Worm (Caenorhabditis elegans): ENCODE results near the gene C28A5.2.

The C28A5.2 gene

ce11 chrIII:4449357-4449756 lies 10.0 kb upstream of the C28A5.2 start (continued):
- peak; percentile 38 for TF ChIP-seq die-1 (tag; optimal IDR thresholded peaks at IDR 0.05)
- no peak for TF ChIP-seq snpc-4 (GFP tag; optimal IDR thresholded peaks at IDR 0.05)
- peak in 1 of 4 experiments; percentile 28 for TF ChIP-seq snpc-4 (tag; optimal IDR thresholded peaks at IDR 0.05)
- peak; percentile 69; the same call in 1 of the 2 replicates for TF ChIP-seq D2030.7 (GFP tag; IDR thresholded peaks at IDR 0.05)
- no peak for TF ChIP-seq nfya-1 (tag; optimal IDR thresholded peaks at IDR 0.05; ENCODE audit: borderline replicate concordance, insufficient read depth)
- TF ChIP-seq Y53F4B.3 (GFP tag; IDR thresholded peaks at IDR 0.05) = 0 out of 2 replicates have a peak, but pooled peaks have one; percentile 12
- TF ChIP-seq hlh-26 (GFP tag; conservative IDR thresholded peaks at IDR 0.05) = no peak
- no peak for TF ChIP-seq nfya-2 (GFP tag; IDR thresholded peaks at IDR 0.05)
- TF ChIP-seq gei-17 (GFP tag; optimal IDR thresholded peaks at IDR 0.05) = no peak
- peak in 1 of 2 experiments; percentile 29 for TF ChIP-seq rec-8 (tag; optimal IDR thresholded peaks at IDR 0.05)
- peak; percentile 57 for TF ChIP-seq mes-4 (tag; optimal IDR thresholded peaks at IDR 0.05)
- 0 out of 2 replicates have a peak, but pooled peaks have one; percentile 47 for TF ChIP-seq ztf-25 (GFP tag; IDR thresholded peaks at IDR 0.05)
- no peak for TF ChIP-seq B0336.3 (GFP tag; IDR thresholded peaks at IDR 0.05)
- peak; percentile 40 for TF ChIP-seq lsl-1 (GFP tag; optimal IDR thresholded peaks at IDR 0.05)
- TF ChIP-seq pha-4 (tag; optimal IDR thresholded peaks at IDR 0.05) = no peak
- 0 out of 2 replicates have a peak, but pooled peaks have one; percentile 14 for TF ChIP-seq madf-8 (GFP tag; conservative IDR thresholded peaks at IDR 0.05)
- peak; percentile 27; the same call in 1 of the 2 replicates for TF ChIP-seq F33H1.4 (GFP tag; IDR thresholded peaks at IDR 0.05)
- peak; percentile 55 for TF ChIP-seq snpc-1.3 (tag; optimal IDR thresholded peaks at IDR 0.05; ENCODE audit: insufficient read depth)
- TF ChIP-seq madf-6 (GFP tag; IDR thresholded peaks at IDR 0.05) = peak; percentile 69
- TF ChIP-seq hsf-1 (GFP tag; IDR thresholded peaks at IDR 0.05) = no peak
- TF ChIP-seq nhr-120 (GFP tag; IDR thresholded peaks at IDR 0.05) = no peak
- no peak for TF ChIP-seq xnd-1 (tag; optimal IDR thresholded peaks at IDR 0.05)
- TF ChIP-seq T07F8.4 (tag; optimal IDR thresholded peaks at IDR 0.05) = peak; percentile 23
- TF ChIP-seq sea-2 (GFP tag; IDR thresholded peaks at IDR 0.05) = no peak
- TF ChIP-seq bed-2 (GFP tag; IDR thresholded peaks at IDR 0.05) = no peak
- no peak for TF ChIP-seq hrde-1 (tag; optimal IDR thresholded peaks at IDR 0.05; ENCODE audit: borderline replicate concordance)
- TF ChIP-seq rpc-1 (optimal IDR thresholded peaks at IDR 0.05) = peak; percentile 63
- peak; percentile 81 for TF ChIP-seq rpc-1 (tag; optimal IDR thresholded peaks at IDR 0.05)
- peak; percentile 61; the same call in 1 of the 2 replicates for TF ChIP-seq pbrm-1 (GFP tag; IDR thresholded peaks at IDR 0.05)
- no peak for TF ChIP-seq ceh-100 (GFP tag; IDR thresholded peaks at IDR 0.05)
- peak; percentile 93 for TF ChIP-seq tbp1 (GFP tag; optimal IDR thresholded peaks at IDR 0.05)
- peak; percentile 27 for TF ChIP-seq madf-10 (tag; optimal IDR thresholded peaks at IDR 0.05)
- no peak for TF ChIP-seq unc-130 (GFP tag; optimal IDR thresholded peaks at IDR 0.05)
- TF ChIP-seq let-607 (tag; optimal IDR thresholded peaks at IDR 0.05) = no peak
- no peak for TF ChIP-seq lag-1 (GFP tag; IDR thresholded peaks at IDR 0.05)
- peak; percentile 16 for TF ChIP-seq K12H6.12 (tag; optimal IDR thresholded peaks at IDR 0.05)
- no peak for TF ChIP-seq ccch-3 (GFP tag; optimal IDR thresholded peaks at IDR 0.05)

- no peak for TF ChIP-seq mes-4 (tag; optimal IDR thresholded peaks at IDR 0.05)
- TF ChIP-seq unc-62 (GFP tag; optimal IDR thresholded peaks at IDR 0.05) = peak; percentile 92
These were observed 8.7 kb upstream of the C28A5.2 start for ce11 chrIII:4448029-4448428.
